Worm (Caenorhabditis elegans): Measurements from ENCODE around the gene ZK1058.3.
A peak's percentile ranks its signal among the peaks of the same experiment; 100 is the strongest.

The ZK1058.3 gene

ce11 chrIII:3952058-3952457 is 33.4 kb downstream of the ZK1058.3 start:
- TF ChIP-seq elt-2 (tag; optimal IDR thresholded peaks at IDR 0.05) (peak; percentile 26), snpc-4 (tag; optimal IDR thresholded peaks at IDR 0.05) (peak; percentile 15), ceh-82 (tag; optimal IDR thresholded peaks at IDR 0.05) (no peak), nfya-1 (tag; optimal IDR thresholded peaks at IDR 0.05; ENCODE audit: insufficient read depth) (peak; percentile 8), nhr-43 (tag; optimal IDR thresholded peaks at IDR 0.05; ENCODE audit: poor library complexity, severe bottlenecking) (peak; percentile 46), nhr-67 (tag; optimal IDR thresholded peaks at IDR 0.05) (no peak), mdl-1 (tag; optimal IDR thresholded peaks at IDR 0.05) (no peak), fkh-2 (tag; optimal IDR thresholded peaks at IDR 0.05) (no peak), nhr-23 (tag; optimal IDR thresholded peaks at IDR 0.05) (peak; percentile 77), pha-4 (tag; optimal IDR thresholded peaks at IDR 0.05) (peak; percentile 80), pqm-1 (tag; optimal IDR thresholded peaks at IDR 0.05) (peak; percentile 26)

- TF ChIP-seq ama-1 (optimal IDR thresholded peaks at IDR 0.05) (peak; percentile 82), skn-1 (tag; optimal IDR thresholded peaks at IDR 0.05) (no peak), ceh-9 (tag; optimal IDR thresholded peaks at IDR 0.05) (no peak), tbx-2 (tag; optimal IDR thresholded peaks at IDR 0.05) (peak; percentile 40), unc-62 (GFP tag; optimal IDR thresholded peaks at IDR 0.05) (peak; percentile 15), nhr-23 (tag; optimal IDR thresholded peaks at IDR 0.05) (peak; percentile 74), nhr-25 (tag; optimal IDR thresholded peaks at IDR 0.05) (peak; percentile 6), elt-1 (tag; optimal IDR thresholded peaks at IDR 0.05) (peak; percentile 84), lin-39 (tag; optimal IDR thresholded peaks at IDR 0.05) (peak; percentile 98), nfya-1 (tag; optimal IDR thresholded peaks at IDR 0.05; ENCODE audit: insufficient read depth) (peak; percentile 69), jun-1 (tag; optimal IDR thresholded peaks at IDR 0.05) (peak; percentile 33), lsy-12 (tag; optimal IDR thresholded peaks at IDR 0.05) (peak; percentile 33), aly-2 (tag; optimal IDR thresholded peaks at IDR 0.05) (no peak), fos-1 (tag; optimal IDR thresholded peaks at IDR 0.05) (no peak), elt-2 (tag; optimal IDR thresholded peaks at IDR 0.05) (peak; percentile 26), nhr-77 (tag; optimal IDR thresholded peaks at IDR 0.05) (no peak), nhr-43 (tag; optimal IDR thresholded peaks at IDR 0.05; ENCODE audit: poor library complexity, severe bottlenecking) (peak; percentile 85), lin-15B (tag; optimal IDR thresholded peaks at IDR 0.05) (peak; percentile 23), nhr-76 (tag; optimal IDR thresholded peaks at IDR 0.05) (no peak), mdl-1 (tag; optimal IDR thresholded peaks at IDR 0.05) (no peak), pha-4 (tag; optimal IDR thresholded peaks at IDR 0.05) (peak; percentile 39), hmg-11 (tag; optimal IDR thresholded peaks at IDR 0.05) (peak; percentile 66), ceh-28 (tag; optimal IDR thresholded peaks at IDR 0.05) (peak; percentile 69), egl-5 (tag; optimal IDR thresholded peaks at IDR 0.05) (peak; percentile 16)
Observed at ce11 chrIII:3953235-3953634, 34.6 kb downstream of the ZK1058.3 start.

ce11 chrIII:3954220-3954619 is 35.6 kb downstream of the ZK1058.3 start:
- TF ChIP-seq aly-2 (tag; optimal IDR thresholded peaks at IDR 0.05) (no peak), lsy-12 (tag; optimal IDR thresholded peaks at IDR 0.05) (no peak), fos-1 (tag; optimal IDR thresholded peaks at IDR 0.05) (no peak), skn-1 (tag; optimal IDR thresholded peaks at IDR 0.05) (no peak), jun-1 (tag; optimal IDR thresholded peaks at IDR 0.05) (no peak), nhr-43 (tag; optimal IDR thresholded peaks at IDR 0.05; ENCODE audit: poor library complexity, severe bottlenecking) (peak; percentile 63), snpc-4 (tag; optimal IDR thresholded peaks at IDR 0.05) (no peak), nhr-23 (tag; optimal IDR thresholded peaks at IDR 0.05) (peak; percentile 19), nfya-1 (tag; optimal IDR thresholded peaks at IDR 0.05; ENCODE audit: insufficient read depth) (peak; percentile 43), elt-1 (tag; optimal IDR thresholded peaks at IDR 0.05) (no peak), ZK546.5 (tag; optimal IDR thresholded peaks at IDR 0.05) (no peak), zag-1 (tag; optimal IDR thresholded peaks at IDR 0.05) (no peak), daf-12 (tag; optimal IDR thresholded peaks at IDR 0.05) (no peak), mml-1 (tag; optimal IDR thresholded peaks at IDR 0.05) (no peak), ztf-11 (tag; optimal IDR thresholded peaks at IDR 0.05) (no peak), eor-1 (tag; optimal IDR thresholded peaks at IDR 0.05) (no peak), pqm-1 (tag; optimal IDR thresholded peaks at IDR 0.05) (no peak), unc-62 (GFP tag; optimal IDR thresholded peaks at IDR 0.05) (no peak), nhr-76 (tag; optimal IDR thresholded peaks at IDR 0.05) (no peak), nhr-11 (tag; optimal IDR thresholded peaks at IDR 0.05) (peak; percentile 42), fkh-10 (GFP tag; optimal IDR thresholded peaks at IDR 0.05) (no peak), egl-5 (tag; optimal IDR thresholded peaks at IDR 0.05) (peak; percentile 65), elt-2 (tag; optimal IDR thresholded peaks at IDR 0.05) (no peak), ceh-16 (tag; optimal IDR thresholded peaks at IDR 0.05) (no peak), mdl-1 (tag; optimal IDR thresholded peaks at IDR 0.05) (peak; percentile 24), sea-2 (GFP tag; optimal IDR thresholded peaks at IDR 0.05) (no peak), ztf-4 (tag; optimal IDR thresholded peaks at IDR 0.05) (no peak), nhr-28 (tag; optimal IDR thresholded peaks at IDR 0.05) (no peak), pha-4 (tag; optimal IDR thresholded peaks at IDR 0.05) (peak; percentile 45), ceh-82 (tag; optimal IDR thresholded peaks at IDR 0.05) (no peak)
